Fruit fly (Drosophila melanogaster) whole organism, wandering third instar larva: ENCODE data around the gene SCAR.
A peak's percentile ranks its signal among the peaks of the same experiment; 100 is the strongest.

ENCODE experiments used
- Abd-B ChIP-seq: fragments of >200 bp; optimal IDR thresholded peaks from 2 replicates; lab custom pipeline; 2017; ENCODE audit warnings: missing biosample characterization, missing genetic modification characterization
- CG32264 ChIP-seq: fragments of 200-800 bp; sonication (Bioruptor generic); optimal IDR thresholded peaks from 2 replicates; lab custom pipeline; 2016; ENCODE audit warnings: missing biosample characterization, missing genetic modification characterization
- CG9705 ChIP-seq: fragments of 200-800 bp; sonication (Bioruptor generic); optimal IDR thresholded peaks from 2 replicates; lab custom pipeline; 2018; ENCODE audit warnings: missing biosample characterization, mild to moderate bottlenecking, missing genetic modification characterization
- Dif ChIP-seq: fragments of 200-275, 200-300 bp; sonication (Bioruptor generic); optimal IDR thresholded peaks from 2 replicates; lab custom pipeline; 2018; ENCODE audit warnings: missing biosample characterization, missing genetic modification characterization; ENCODE audit not compliant: partially characterized antibody
- HLH106 ChIP-seq: fragments of 200-800 bp; optimal IDR thresholded peaks from 3 replicates; lab custom pipeline; 2019; ENCODE audit warnings: missing biosample characterization, mild to moderate bottlenecking, missing genetic modification characterization, moderate library complexity
- Hr83 ChIP-seq: fragments of 200-300 bp; sonication (Bioruptor generic); optimal IDR thresholded peaks from 2 replicates; lab custom pipeline; 2016; ENCODE audit warnings: missing biosample characterization, mild to moderate bottlenecking, missing genetic modification characterization, moderate library complexity; ENCODE audit not compliant: poor library complexity, severe bottlenecking
- Jra ChIP-seq: sonication (Bioruptor generic); optimal IDR thresholded peaks from 2 replicates; lab custom pipeline; 2016; ENCODE audit warnings: missing biosample characterization, missing genetic modification characterization
- br ChIP-seq: fragments of 200-800 bp; sonication (Bioruptor generic); optimal IDR thresholded peaks from 2 replicates; lab custom pipeline; 2016; ENCODE audit warnings: missing biosample characterization, missing genetic modification characterization
- brk ChIP-seq: fragments of 200-800 bp; sonication (Bioruptor generic); optimal IDR thresholded peaks from 2 replicates; lab custom pipeline; 2016; ENCODE audit warnings: missing biosample characterization, mild to moderate bottlenecking, missing genetic modification characterization
- dl ChIP-seq, 2 experiments: fragments of 175-275, 200-275 bp in 1 of 2; fragments of 200-275 bp in 1 of 2; sonication (Bioruptor generic); optimal IDR thresholded peaks; lab custom pipeline; 2018; ENCODE audit warnings: mild to moderate bottlenecking in 2 of 2, missing biosample characterization in 2 of 2, missing genetic modification characterization in 2 of 2, moderate library complexity in 2 of 2; ENCODE audit not compliant: partially characterized antibody in 2 of 2, insufficient read depth in 1 of 2
- dmrt93B ChIP-seq: fragments of 200-800 bp; sonication (Bioruptor generic); optimal IDR thresholded peaks from 2 replicates; lab custom pipeline; 2018; ENCODE audit warnings: missing biosample characterization, mild to moderate bottlenecking, missing genetic modification characterization
- ey ChIP-seq: fragments of 200-800 bp; sonication (Bioruptor generic); optimal IDR thresholded peaks from 2 replicates; lab custom pipeline; 2016; ENCODE audit warnings: missing biosample characterization, missing genetic modification characterization
- foxo ChIP-seq, 2 experiments: fragments of 200-800 bp; sonication (Bioruptor generic); optimal IDR thresholded peaks; 2 replicates in 1 of 2; 3 replicates in 1 of 2; lab custom pipeline; 2016 to 2017; ENCODE audit warnings: missing biosample characterization in 2 of 2, missing genetic modification characterization in 2 of 2
- fru ChIP-seq: fragments of 200-800 bp; sonication (Bioruptor generic); optimal IDR thresholded peaks from 3 replicates; lab custom pipeline; 2016; ENCODE audit warnings: missing biosample characterization, mild to moderate bottlenecking, missing genetic modification characterization
- h ChIP-seq: fragments of 200-800 bp; sonication (Bioruptor generic); optimal IDR thresholded peaks from 3 replicates; lab custom pipeline; 2016; ENCODE audit warnings: missing biosample characterization, mild to moderate bottlenecking, missing genetic modification characterization
- psq ChIP-seq: fragments of 200-800 bp; sonication (Bioruptor generic); optimal IDR thresholded peaks from 3 replicates; lab custom pipeline; 2017; ENCODE audit warnings: missing biosample characterization, mild to moderate bottlenecking, missing genetic modification characterization, moderate library complexity
- rgr ChIP-seq: fragments of 200-800 bp; sonication (Bioruptor generic); optimal IDR thresholded peaks from 3 replicates; lab custom pipeline; 2016; ENCODE audit warnings: missing biosample characterization, mild to moderate bottlenecking, missing genetic modification characterization
- tai ChIP-seq: sonication (Bioruptor generic); optimal IDR thresholded peaks from 2 replicates; lab custom pipeline; 2016; ENCODE audit warnings: missing biosample characterization, missing genetic modification characterization
- usp ChIP-seq: fragments of >200 bp; optimal IDR thresholded peaks from 2 replicates; lab custom pipeline; 2017; ENCODE audit warnings: missing biosample characterization, missing genetic modification characterization
- woc ChIP-seq: sonication (Bioruptor generic); optimal IDR thresholded peaks from 2 replicates; lab custom pipeline; 2016; ENCODE audit warnings: missing biosample characterization, mild to moderate bottlenecking, missing genetic modification characterization

The SCAR gene

DNA sequence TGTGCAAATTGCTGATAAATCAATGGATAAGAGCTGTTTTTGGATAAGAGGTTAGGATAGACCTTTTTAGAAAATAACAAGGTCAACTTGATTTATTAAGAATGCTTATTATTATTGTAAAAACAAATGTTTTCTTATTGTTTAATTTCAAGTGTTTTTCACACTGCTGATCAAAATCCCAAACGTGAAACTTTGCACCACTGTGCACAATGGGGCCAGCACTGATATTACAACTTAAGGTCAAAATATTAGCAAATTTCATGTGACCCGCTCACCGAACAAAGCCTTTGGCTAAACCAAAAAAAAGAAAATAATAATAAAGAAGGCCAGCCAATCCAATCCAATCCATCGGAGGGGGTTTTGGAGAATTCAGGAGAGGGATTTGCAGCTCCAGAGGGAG is 46.2 kb downstream of the SCAR start:
- TF ChIP-seq foxo (GFP tag; optimal IDR thresholded peaks at IDR 0.05; lab: Kevin White, UChicago) (peak in 1 of 2 experiments; percentile 23), ey (GFP tag; lab: Kevin White, UChicago) (no peak), Hr83 (GFP tag; lab: Kevin White, UChicago) (no peak), fru (peak; percentile 19), rgr (GFP tag; lab: Kevin White, UChicago) (peak; percentile 22), h (peak; percentile 9)

DNA sequence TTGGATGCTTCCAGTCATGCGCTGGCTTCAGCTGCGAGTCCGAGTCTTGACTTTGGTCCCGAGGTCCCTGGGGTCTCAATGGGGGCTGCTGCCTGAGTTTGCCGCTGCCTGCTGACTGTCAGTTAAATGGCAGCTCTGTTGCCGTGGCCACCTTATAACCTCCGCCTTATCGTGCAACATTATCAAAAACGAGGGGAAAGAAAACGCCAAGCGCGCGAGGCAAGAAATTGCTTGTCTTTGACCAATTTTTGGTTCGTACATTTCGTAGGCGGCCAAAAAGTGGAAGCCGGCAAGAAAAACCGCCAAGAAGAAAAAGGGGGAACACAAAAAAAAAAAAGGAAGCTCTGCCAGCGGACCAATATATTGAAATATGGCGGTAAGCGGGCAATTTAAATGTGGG is 47.3 kb downstream of the SCAR start:
- TF ChIP-seq br (GFP tag; lab: Kevin White, UChicago), result no peak
- TF ChIP-seq brk (GFP tag; lab: Kevin White, UChicago), result peak; percentile 1
- no peak for TF ChIP-seq usp
- no peak for TF ChIP-seq Jra (GFP tag; lab: Kevin White, UChicago)
- peak; percentile 15 for TF ChIP-seq fru

DNA sequence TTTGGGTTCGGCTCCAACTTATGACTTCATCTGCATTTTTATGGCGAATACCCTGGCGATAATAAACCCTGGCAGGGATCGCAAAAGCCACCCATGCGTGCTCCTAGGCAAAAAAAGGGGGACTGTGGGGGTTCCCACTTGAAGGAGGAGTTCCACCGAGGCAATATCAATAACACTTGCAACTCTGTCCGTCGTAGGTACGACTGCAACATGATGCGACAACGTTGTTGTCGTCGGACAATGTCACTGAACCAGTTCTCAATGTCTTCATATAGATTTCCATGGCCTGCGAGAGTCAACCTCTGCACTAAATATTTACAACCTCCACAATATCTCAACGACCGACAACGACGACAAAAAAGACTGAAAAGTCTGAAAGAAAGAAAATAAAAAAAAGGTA is 50.6 kb downstream of the SCAR start:
- TF ChIP-seq Dif (GFP tag; lab: Kevin White, UChicago) (no peak), tai (GFP tag; lab: Kevin White, UChicago) (no peak), Abd-B (GFP tag; lab: Kevin White, UChicago) (no peak), Jra (GFP tag; lab: Kevin White, UChicago) (no peak), CG9705 (GFP tag; lab: Kevin White, UChicago) (no peak), dl (GFP tag; optimal IDR thresholded peaks at IDR 0.05; lab: Kevin White, UChicago; ENCODE audit: insufficient read depth in 1 of 2, partially characterized antibody in 2 of 2) (no peak), CG32264 (no peak), woc (GFP tag; lab: Kevin White, UChicago) (no peak), psq (GFP tag; lab: Kevin White, UChicago) (no peak), HLH106 (tag; lab: Kevin White, UChicago) (no peak)
- TF ChIP-seq, all 38 proteins: peak for 0

DNA sequence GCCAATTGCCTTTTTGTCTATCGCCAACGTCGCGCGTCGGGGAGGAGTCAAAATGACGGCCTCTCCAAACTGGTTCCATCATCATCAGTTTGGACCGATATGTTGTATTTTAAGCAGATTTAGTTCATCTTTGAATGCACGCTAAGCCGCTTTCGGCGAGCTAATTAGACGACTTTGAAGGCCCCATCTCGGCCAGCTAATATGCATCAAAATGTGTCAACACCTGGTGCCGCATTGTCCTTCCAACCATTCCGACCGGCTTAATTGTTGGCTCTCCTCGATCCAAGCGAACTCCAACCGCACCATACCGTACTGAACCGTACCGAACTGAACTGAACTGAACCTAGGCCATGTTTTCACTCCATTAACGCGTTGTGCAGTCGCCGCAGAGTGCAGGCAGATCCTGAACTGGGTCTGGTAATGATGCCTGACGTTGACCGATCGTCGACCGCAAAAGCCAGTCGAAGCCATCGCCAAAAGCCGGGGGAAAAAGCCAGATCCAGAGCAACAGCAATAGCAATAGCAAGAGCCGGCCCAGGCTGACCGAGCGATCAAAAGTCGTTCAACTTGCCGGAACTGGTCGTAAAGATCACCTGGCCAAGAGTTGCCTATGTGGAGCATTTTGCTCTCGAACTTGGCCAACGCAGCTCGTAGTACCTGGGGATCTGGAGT is 51.4 kb downstream of the SCAR start:
- no peak for TF ChIP-seq woc (GFP tag; lab: Kevin White, UChicago)
- no peak for TF ChIP-seq HLH106 (tag; lab: Kevin White, UChicago)
- no peak for TF ChIP-seq dmrt93B (GFP tag; lab: Kevin White, UChicago)
